Worm (Caenorhabditis elegans) whole organism, mixed stage, embryonic: ENCODE measurements around the gene C26B9.7.

Source experiments
- ceh-39 ChIP-seq: fragments of 150-350 bp; optimal IDR thresholded peaks from 2 replicates; lab custom pipeline; 2014; ENCODE audit warnings: missing biosample characterization, missing genetic modification characterization
- ceh-83 ChIP-seq: fragments of 200-800 bp; sonication (Bioruptor generic); optimal IDR thresholded peaks from 2 replicates; lab custom pipeline; 2018; ENCODE audit warnings: mild to moderate bottlenecking, missing genetic modification characterization, missing compliant biosample characterization
- elt-1 ChIP-seq: sonication (generic microtip); optimal IDR thresholded peaks from 2 replicates; lab custom pipeline; 2017; ENCODE audit warnings: missing genetic modification characterization, mild to moderate bottlenecking, missing compliant biosample characterization, antibody characterized with exemption, moderate library complexity, borderline replicate concordance; ENCODE audit not compliant: insufficient read depth
- elt-3 ChIP-seq: fragments of 150-350 bp; optimal IDR thresholded peaks from 2 replicates; lab custom pipeline; 2014; ENCODE audit warnings: missing biosample characterization, missing genetic modification characterization
- lin-13 ChIP-seq: fragments of 150-350 bp; optimal IDR thresholded peaks from 2 replicates; lab custom pipeline; 2014; ENCODE audit warnings: missing biosample characterization, missing genetic modification characterization
- lsy-2 ChIP-seq: fragments of 150-350 bp; optimal IDR thresholded peaks from 2 replicates; lab custom pipeline; 2014; ENCODE audit warnings: missing biosample characterization, missing genetic modification characterization
- mls-2 ChIP-seq: sonication (generic microtip); optimal IDR thresholded peaks from 2 replicates; lab custom pipeline; 2016; ENCODE audit warnings: mild to moderate bottlenecking, missing genetic modification characterization, moderate library complexity, missing compliant biosample characterization
- nhr-237 ChIP-seq: fragments of 150-350 bp; optimal IDR thresholded peaks from 2 replicates; lab custom pipeline; 2014; ENCODE audit warnings: missing biosample characterization, missing genetic modification characterization
- snpc-4 ChIP-seq: fragments of 150-350 bp; optimal IDR thresholded peaks from 2 replicates; lab custom pipeline; 2014; ENCODE audit warnings: missing biosample characterization, missing genetic modification characterization
- ztf-11 ChIP-seq: fragments of 150-350 bp; optimal IDR thresholded peaks from 2 replicates; lab custom pipeline; 2014; ENCODE audit warnings: missing biosample characterization, missing genetic modification characterization

DNA sequence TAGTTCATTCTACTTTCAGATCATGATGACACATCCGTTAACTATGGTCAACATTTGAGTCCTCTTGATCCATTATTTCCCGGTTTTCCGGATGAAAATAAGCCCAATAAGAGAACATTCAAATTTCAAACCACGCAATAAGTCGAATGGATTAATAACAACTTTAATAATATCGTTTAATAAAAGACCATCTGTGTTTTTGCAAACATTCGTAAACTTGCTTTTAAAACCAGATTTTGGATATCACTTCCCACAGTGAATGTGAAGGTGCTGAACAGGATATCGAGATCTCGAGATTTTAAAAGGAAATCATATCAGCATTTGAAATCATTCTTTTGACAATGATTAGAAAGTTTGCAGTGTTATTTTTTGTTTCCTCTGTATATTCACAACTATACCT, at the start of gene C26B9.7:
- TF ChIP-seq mls-2, result no peak
- TF ChIP-seq nhr-237 (tag; lab: Kevin White, UChicago), result no peak
- TF ChIP-seq lin-13 (tag; lab: Kevin White, UChicago), result no peak
- TF ChIP-seq snpc-4 (tag; lab: Kevin White, UChicago), result no peak
- TF ChIP-seq ztf-11 (tag; lab: Kevin White, UChicago), result no peak
- TF ChIP-seq ceh-39, result no peak
- TF ChIP-seq ceh-83, result no peak
- TF ChIP-seq elt-1, result no peak
- TF ChIP-seq lsy-2 (tag; lab: Kevin White, UChicago), result no peak
- TF ChIP-seq elt-3 (tag; lab: Kevin White, UChicago), result no peak
